Worm (Caenorhabditis elegans): ENCODE data around the gene C06H5.8.
A peak's percentile ranks its signal among the peaks of the same experiment; 100 is the strongest.

The C06H5.8 gene

DNA sequence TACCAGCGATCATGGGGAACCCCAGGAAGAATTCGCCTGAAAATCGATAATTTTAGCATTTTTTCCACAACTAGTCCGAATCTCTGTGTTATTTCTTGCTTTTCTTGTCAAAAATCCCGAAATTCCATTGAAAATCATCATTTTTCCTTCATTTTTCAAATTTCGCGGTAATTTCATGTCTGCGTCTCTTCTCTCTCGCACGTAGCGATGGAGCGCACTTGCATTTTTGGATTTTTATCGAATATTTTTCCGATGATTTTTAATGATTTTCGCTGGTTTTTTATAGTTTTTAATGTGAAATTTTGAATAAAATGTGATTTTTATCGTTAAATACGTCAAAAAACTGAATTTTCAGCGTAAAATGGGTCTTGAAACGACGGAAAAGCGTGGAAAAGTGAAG lies 2.6 kb downstream of the C06H5.8 start, which contains the start of gene E01B7.2 (continued):
- TF ChIP-seq lir-3 (tag; optimal IDR thresholded peaks at IDR 0.05) (no peak), nhr-42 (GFP tag; IDR thresholded peaks at IDR 0.05) (0 out of 2 replicates have a peak, but pooled peaks have one; percentile 6), skn-1 (tag; optimal IDR thresholded peaks at IDR 0.05) (no peak), daf-8 (GFP tag; IDR thresholded peaks at IDR 0.05) (no peak), lsy-2 (tag; optimal IDR thresholded peaks at IDR 0.05) (peak in 1 of 2 experiments; percentile 88), snpc-1.2 (GFP tag; IDR thresholded peaks at IDR 0.05) (no peak), unc-62 (GFP tag; optimal IDR thresholded peaks at IDR 0.05 in 1 of 2) (peak in 1 of 2 experiments; percentile 76), unc-62 (tag; optimal IDR thresholded peaks at IDR 0.05) (no peak), lin-13 (GFP tag; optimal IDR thresholded peaks at IDR 0.05) (peak; percentile 59), dpl-1 (GFP tag; optimal IDR thresholded peaks at IDR 0.05) (peak; percentile 97), nhr-11 (tag; optimal IDR thresholded peaks at IDR 0.05) (peak; percentile 22), madf-5 (GFP tag; IDR thresholded peaks at IDR 0.05) (no peak), hmg-1.1 (GFP tag; IDR thresholded peaks at IDR 0.05) (0 out of 2 replicates have a peak, but pooled peaks have one; percentile 22), tag-97 (GFP tag; IDR thresholded peaks at IDR 0.05) (no peak), zip-2 (tag; optimal IDR thresholded peaks at IDR 0.05) (no peak), mep-1 (tag; optimal IDR thresholded peaks at IDR 0.05) (peak; percentile 61)

DNA sequence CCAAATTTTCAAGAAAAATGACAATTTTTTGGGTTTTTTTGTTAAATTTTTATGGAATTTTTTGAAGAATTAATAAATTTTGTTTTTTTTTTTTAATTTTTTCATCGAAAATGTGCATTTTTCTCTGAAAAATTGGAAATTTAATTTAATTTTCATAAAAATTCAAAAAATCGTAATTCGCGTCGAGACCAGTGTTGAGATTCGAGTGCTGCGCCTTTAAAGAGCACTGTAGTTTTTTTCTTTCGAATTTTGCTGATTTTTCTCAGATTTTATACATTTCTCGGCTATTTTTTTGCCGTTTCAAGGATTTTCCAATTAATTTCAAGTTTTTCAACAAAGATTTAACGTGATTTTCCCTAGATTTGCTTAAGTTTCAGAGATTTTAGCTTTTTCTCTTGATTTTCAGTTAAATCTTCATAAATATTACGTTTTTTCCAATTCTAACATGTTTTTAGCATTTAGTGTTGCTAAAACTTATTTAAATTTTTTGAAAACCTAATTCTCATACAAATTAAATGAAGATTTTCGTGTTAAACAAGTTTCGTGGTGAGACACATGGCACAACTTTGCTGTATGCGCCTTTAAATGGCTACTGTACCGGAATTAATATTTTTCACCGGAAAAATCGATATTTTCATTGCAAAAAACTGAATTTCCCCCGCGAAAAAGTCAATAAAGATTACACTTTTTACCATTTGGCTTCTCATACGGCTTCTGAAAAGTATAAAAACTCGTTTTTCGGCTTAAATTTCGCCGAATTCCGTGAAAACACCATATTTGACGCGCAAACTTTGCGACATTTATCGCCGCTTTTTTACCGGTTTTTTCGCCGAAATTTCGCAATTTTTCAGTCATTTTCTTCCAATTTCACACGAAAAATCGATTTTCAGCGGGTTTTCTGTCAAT lies 5.5 kb downstream of the C06H5.8 start, which contains the start of gene usp-50:
Gene usp-50, plus strand, starts transcription at position 822 of the 906 bp plus-strand sequence.
- TF ChIP-seq lin-38 (GFP tag; IDR thresholded peaks at IDR 0.05), result peak; percentile 25; the same call in 1 of the 2 replicates

- TF ChIP-seq daf-19 (GFP tag; conservative IDR thresholded peaks at IDR 0.05) (no peak), aha-1 (tag) (peak; percentile 81), set-16 (GFP tag; IDR thresholded peaks at IDR 0.05) (peak; percentile 89)
These were observed 9.3 kb downstream of the C06H5.8 start for ce11 chrV:17928128-17928527.

DNA sequence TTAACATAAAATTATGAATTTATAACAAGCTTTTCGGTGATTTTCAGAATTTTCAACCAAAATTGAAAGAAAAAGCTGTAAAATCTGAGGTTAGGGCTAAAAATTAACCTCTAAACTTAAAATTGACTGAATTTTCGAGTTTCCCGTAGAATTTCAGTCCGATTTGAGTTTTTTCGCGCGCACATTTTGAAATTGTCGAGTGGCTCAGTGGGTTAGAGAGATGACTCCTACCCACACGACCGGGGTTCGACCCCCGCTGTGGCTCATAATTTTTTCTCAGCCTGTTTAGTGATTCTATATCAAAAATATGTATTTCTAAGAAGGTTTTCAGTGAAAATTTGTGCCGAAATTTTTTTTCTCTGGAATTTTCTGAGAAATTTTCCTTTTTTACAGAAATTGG lies 13.0 kb downstream of the C06H5.8 start:
- no peak for TF ChIP-seq sdz-12 (GFP tag; optimal IDR thresholded peaks at IDR 0.05)
- no peak for TF ChIP-seq gei-8 (GFP tag; optimal IDR thresholded peaks at IDR 0.05)
- no peak for TF ChIP-seq mdl-1 (tag; optimal IDR thresholded peaks at IDR 0.05)
- no peak for TF ChIP-seq spr-3 (GFP tag; optimal IDR thresholded peaks at IDR 0.05)
- TF ChIP-seq mdt-29 (GFP tag; IDR thresholded peaks at IDR 0.05), result no peak

DNA sequence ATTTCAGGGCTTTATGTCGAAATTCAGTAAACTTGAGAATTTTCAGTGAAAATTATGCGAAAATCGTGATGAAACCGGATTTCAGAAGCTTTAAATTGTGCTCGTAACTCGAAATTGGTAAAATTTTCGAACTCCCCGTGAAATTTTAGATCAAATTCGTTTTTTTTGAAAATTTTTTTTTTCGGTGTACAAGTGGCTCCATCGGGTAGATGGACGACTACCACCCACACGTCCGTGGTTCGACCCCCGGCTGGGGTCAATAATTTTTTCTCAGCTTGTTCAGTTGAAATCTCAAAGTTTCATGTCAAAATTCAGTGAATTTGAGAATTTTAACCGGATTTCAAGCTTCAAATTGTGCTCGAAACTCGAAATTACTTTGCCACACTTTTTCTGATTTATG lies 17.0 kb downstream of the C06H5.8 start:
- TF ChIP-seq mes-2 (tag; optimal IDR thresholded peaks at IDR 0.05; ENCODE audit: poor library complexity, severe bottlenecking) (peak; percentile 16), fkh-10 (GFP tag; optimal IDR thresholded peaks at IDR 0.05) (no peak), arid-1 (GFP tag; conservative IDR thresholded peaks at IDR 0.05) (no peak), T26A8.4 (GFP tag; IDR thresholded peaks at IDR 0.05) (peak; percentile 32; the same call in 1 of the 2 replicates), ztf-7 (tag; optimal IDR thresholded peaks at IDR 0.05) (no peak)

DNA sequence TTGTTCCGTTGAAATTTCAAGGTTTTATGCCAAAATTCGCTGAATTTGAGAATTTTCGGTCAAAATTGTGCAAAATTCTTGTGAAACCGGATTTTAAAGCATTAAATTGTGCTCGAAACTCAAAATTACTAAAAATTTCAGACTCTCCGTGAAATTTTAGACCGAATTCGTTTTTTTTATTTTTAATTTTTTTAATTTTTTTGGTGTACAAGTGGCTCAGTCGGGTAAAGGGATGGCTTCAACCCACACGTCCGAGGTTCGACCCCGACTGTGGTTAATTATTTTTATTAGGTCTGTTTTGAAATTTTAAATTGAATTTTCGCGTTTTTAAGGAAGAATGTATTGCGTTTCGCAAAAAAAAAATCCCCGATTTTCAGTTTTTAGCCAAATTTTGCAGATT lies 20.2 kb downstream of the C06H5.8 start:
- TF ChIP-seq ceh-62 (tag; optimal IDR thresholded peaks at IDR 0.05) (no peak), fkh-10 (GFP tag; optimal IDR thresholded peaks at IDR 0.05) (no peak), ztf-11 (tag; optimal IDR thresholded peaks at IDR 0.05) (no peak), T20F7.1 (GFP tag; optimal IDR thresholded peaks at IDR 0.05) (no peak), aha-1 (tag) (no peak), lin-1 (GFP tag; IDR thresholded peaks at IDR 0.05) (no peak), zip-2 (tag; optimal IDR thresholded peaks at IDR 0.05) (no peak), mxl-2 (GFP tag; conservative IDR thresholded peaks at IDR 0.05) (no peak), aly-2 (tag; optimal IDR thresholded peaks at IDR 0.05) (no peak), F37D6.2 (tag; optimal IDR thresholded peaks at IDR 0.05) (no peak), T26A8.4 (GFP tag; IDR thresholded peaks at IDR 0.05) (no peak), tra-1 (GFP tag; IDR thresholded peaks at IDR 0.05) (no peak), nhr-41 (GFP tag; IDR thresholded peaks at IDR 0.05) (no peak), mes-2 (tag; optimal IDR thresholded peaks at IDR 0.05; ENCODE audit: poor library complexity, severe bottlenecking) (no peak), daf-19 (GFP tag; conservative IDR thresholded peaks at IDR 0.05) (no peak), egl-27 (tag; optimal IDR thresholded peaks at IDR 0.05) (no peak), nhr-237 (tag; optimal IDR thresholded peaks at IDR 0.05) (no peak), lim-7 (GFP tag; IDR thresholded peaks at IDR 0.05) (no peak)
